Worm (Caenorhabditis elegans): ENCODE measurements around the gene C34C12.12.

DNA sequence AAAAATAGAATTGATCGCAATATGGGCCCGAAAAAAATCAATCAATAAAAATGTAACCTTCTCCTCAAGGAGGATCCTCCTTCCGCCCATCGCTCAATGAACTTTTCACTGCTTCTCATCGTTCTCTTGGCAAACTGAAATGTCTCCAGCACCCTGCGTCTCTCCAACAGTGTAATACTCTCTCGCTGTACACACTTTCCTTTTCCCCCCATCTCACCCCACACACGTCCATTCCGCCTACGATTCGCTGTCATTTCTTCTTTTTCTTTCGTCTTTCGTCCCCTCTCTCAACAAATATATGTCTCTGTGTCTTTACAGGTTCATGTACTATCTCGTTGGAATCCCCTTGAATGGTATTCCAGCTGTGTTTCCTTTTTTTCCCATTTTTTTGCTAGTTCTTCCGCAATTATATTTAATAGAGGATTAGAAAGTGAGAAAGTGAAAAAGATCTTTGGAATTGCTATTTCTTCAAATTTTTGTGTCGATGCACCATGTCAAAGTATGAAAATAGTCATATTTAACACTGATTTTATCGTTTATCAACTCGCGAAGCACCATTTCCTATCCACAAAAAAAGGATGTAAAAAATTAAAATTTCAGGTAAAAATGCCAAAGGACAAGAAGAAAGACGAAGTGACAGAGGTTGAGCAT lies 18.5 kb downstream of the C34C12.12 start, which contains the start of gene rsu-1:
- TF ChIP-seq ceh-13 (GFP tag; optimal IDR thresholded peaks at IDR 0.05): no peak
- no peak for TF ChIP-seq hmbx-1 (tag; optimal IDR thresholded peaks at IDR 0.05)
- no peak for TF ChIP-seq ama-1 (optimal IDR thresholded peaks at IDR 0.05)
- TF ChIP-seq tra-4 (tag; optimal IDR thresholded peaks at IDR 0.05): no peak
- no peak for TF ChIP-seq tbx-37 (GFP tag; conservative IDR thresholded peaks at IDR 0.05)
- TF ChIP-seq F13C5.2 (tag; optimal IDR thresholded peaks at IDR 0.05): peak; percentile 26
- no peak for TF ChIP-seq hmg-4 (GFP tag; optimal IDR thresholded peaks at IDR 0.05)
- TF ChIP-seq ceh-36 (tag; optimal IDR thresholded peaks at IDR 0.05): no peak

All from whole organism, early embryonic.